Fruit fly (Drosophila melanogaster) whole organism, prepupa: ENCODE results near the gene Rab14.

Experiments
- CG10631 ChIP-seq: fragments of 200-800 bp; sonication (Bioruptor generic); optimal IDR thresholded peaks from 2 replicates; lab custom pipeline; 2016; ENCODE audit warnings: missing biosample characterization, missing genetic modification characterization
- CG11294 ChIP-seq: fragments of 200-800 bp; sonication (Bioruptor generic); IDR thresholded peaks from 2 replicates; pipeline ENCODE4 v1.3.6; 2022; ENCODE audit warnings: missing biosample characterization, missing genetic modification characterization
- CG11902 ChIP-seq: fragments of 200-800 bp; sonication (Bioruptor generic); optimal IDR thresholded peaks from 3 replicates; lab custom pipeline; 2016; ENCODE audit warnings: missing biosample characterization, missing genetic modification characterization
- CG1621 ChIP-seq: fragments of 200-800 bp; sonication (Bioruptor generic); optimal IDR thresholded peaks from 3 replicates; lab custom pipeline; 2018; ENCODE audit warnings: missing biosample characterization, mild to moderate bottlenecking, missing genetic modification characterization
- CG16779 ChIP-seq: fragments of 200-800 bp; sonication (Bioruptor generic); optimal IDR thresholded peaks from 3 replicates; lab custom pipeline; 2017; ENCODE audit warnings: missing biosample characterization, mild to moderate bottlenecking, missing genetic modification characterization
- CG31627 ChIP-seq: fragments of 200-800 bp; sonication (Bioruptor generic); optimal IDR thresholded peaks from 3 replicates; lab custom pipeline; 2016; ENCODE audit warnings: missing biosample characterization, missing genetic modification characterization
- CG32006 ChIP-seq: fragments of 200-800 bp; sonication (Bioruptor generic); optimal IDR thresholded peaks from 3 replicates; lab custom pipeline; 2017; ENCODE audit warnings: missing biosample characterization, mild to moderate bottlenecking, missing genetic modification characterization
- CG3919 ChIP-seq: fragments of 200-800 bp; sonication (Bioruptor generic); optimal IDR thresholded peaks from 3 replicates; lab custom pipeline; 2016; ENCODE audit warnings: missing biosample characterization, missing genetic modification characterization
- CG6163 ChIP-seq: fragments of 200-800 bp; sonication (Bioruptor generic); IDR thresholded peaks from 3 replicates; pipeline ENCODE4 v1.3.6; 2022; ENCODE audit warnings: missing biosample characterization, missing genetic modification characterization
- CG6792 ChIP-seq: fragments of 200-800 bp; sonication (Bioruptor generic); optimal IDR thresholded peaks from 3 replicates; lab custom pipeline; 2016; ENCODE audit warnings: missing biosample characterization, missing genetic modification characterization
- CG6808 ChIP-seq: fragments of 200-800 bp; sonication (Bioruptor generic); optimal IDR thresholded peaks from 3 replicates; lab custom pipeline; 2017; ENCODE audit warnings: missing biosample characterization, missing genetic modification characterization, mild to moderate bottlenecking, moderate library complexity, missing genetic modification reagents
- CG6854 ChIP-seq: fragments of 200-800 bp; sonication (Bioruptor generic); optimal IDR thresholded peaks from 2 replicates; lab custom pipeline; 2017; ENCODE audit warnings: missing biosample characterization, mild to moderate bottlenecking, missing genetic modification characterization
- CG7368 ChIP-seq: fragments of 200-800 bp; sonication (Bioruptor generic); optimal IDR thresholded peaks from 3 replicates; lab custom pipeline; 2016; ENCODE audit warnings: missing biosample characterization, missing genetic modification characterization
- CG8119 ChIP-seq: fragments of 200-800 bp; sonication (Bioruptor generic); IDR thresholded peaks from 3 replicates; pipeline ENCODE4 v1.3.6; 2022; ENCODE audit warnings: missing biosample characterization, missing genetic modification characterization
- CG8319 ChIP-seq: fragments of 200-800 bp; sonication (Bioruptor generic); optimal IDR thresholded peaks from 3 replicates; lab custom pipeline; 2016; ENCODE audit warnings: missing biosample characterization, missing genetic modification characterization
- CG8632 ChIP-seq: fragments of 200-800 bp; sonication (Bioruptor generic); optimal IDR thresholded peaks from 3 replicates; lab custom pipeline; 2016; ENCODE audit warnings: missing biosample characterization, missing genetic modification characterization
- CG9139 ChIP-seq: fragments of 200-800 bp; sonication (Bioruptor generic); optimal IDR thresholded peaks from 3 replicates; lab custom pipeline; 2017; ENCODE audit warnings: missing biosample characterization, mild to moderate bottlenecking, missing genetic modification characterization
- Eip75B ChIP-seq: fragments of 200-800 bp; sonication (Bioruptor generic); optimal IDR thresholded peaks from 3 replicates; lab custom pipeline; 2016; ENCODE audit warnings: missing biosample characterization, missing genetic modification characterization
- Eip78C ChIP-seq: fragments of 200-800 bp; sonication (Bioruptor generic); peaks from one replicate; lab custom pipeline; 2016; ENCODE audit warnings: missing biosample characterization, missing genetic modification characterization
- Ets96B ChIP-seq: fragments of 200-800 bp; optimal IDR thresholded peaks from 2 replicates; lab custom pipeline; 2019; ENCODE audit warnings: missing biosample characterization, mild to moderate bottlenecking, missing genetic modification characterization, moderate library complexity
- Gug ChIP-seq: fragments of 200-800 bp; sonication (Bioruptor generic); IDR thresholded peaks from 2 replicates; pipeline ENCODE4 v1.3.6; 2022; ENCODE audit warnings: missing biosample characterization, missing genetic modification characterization
- Hr4 ChIP-seq: fragments of 200-800 bp; sonication (Bioruptor generic); optimal IDR thresholded peaks from 3 replicates; lab custom pipeline; 2016; ENCODE audit warnings: missing biosample characterization, missing genetic modification characterization
- Lpt ChIP-seq: fragments of 200-800 bp; sonication (Bioruptor generic); optimal IDR thresholded peaks from 3 replicates; lab custom pipeline; 2016; ENCODE audit warnings: missing biosample characterization, missing genetic modification characterization
- Met ChIP-seq: fragments of 200-800 bp; sonication (Bioruptor generic); optimal IDR thresholded peaks from 3 replicates; lab custom pipeline; 2016; ENCODE audit warnings: missing biosample characterization, missing genetic modification characterization
- OdsH ChIP-seq: fragments of 200-800 bp; sonication (Bioruptor generic); optimal IDR thresholded peaks from 3 replicates; lab custom pipeline; 2016; ENCODE audit warnings: missing biosample characterization, missing genetic modification characterization
- Smox ChIP-seq: fragments of 200-800 bp; sonication (Bioruptor generic); optimal IDR thresholded peaks from 3 replicates; lab custom pipeline; 2016; ENCODE audit warnings: missing biosample characterization, missing genetic modification characterization
- Sox102F ChIP-seq: fragments of 200-800 bp; sonication (Bioruptor generic); optimal IDR thresholded peaks from 2 replicates; lab custom pipeline; 2016; ENCODE audit warnings: missing biosample characterization, mild to moderate bottlenecking, missing genetic modification characterization
- Sox14 ChIP-seq: fragments of 200-800 bp; sonication (Bioruptor generic); optimal IDR thresholded peaks from 3 replicates; lab custom pipeline; 2016; ENCODE audit warnings: missing biosample characterization, missing genetic modification characterization
- Sox15 ChIP-seq: fragments of 200-800 bp; sonication (Bioruptor generic); optimal IDR thresholded peaks from 3 replicates; lab custom pipeline; 2016; ENCODE audit warnings: missing biosample characterization, missing genetic modification characterization
- achi ChIP-seq: fragments of 200-800 bp; sonication (Bioruptor generic); optimal IDR thresholded peaks from 3 replicates; lab custom pipeline; 2016; ENCODE audit warnings: missing biosample characterization, missing genetic modification characterization
- acj6 ChIP-seq: fragments of 200-800 bp; sonication (Bioruptor generic); optimal IDR thresholded peaks from 3 replicates; lab custom pipeline; 2016; ENCODE audit warnings: missing biosample characterization, missing genetic modification characterization
- cyc ChIP-seq: fragments of 200-800 bp; sonication (Bioruptor generic); optimal IDR thresholded peaks from 3 replicates; lab custom pipeline; 2016; ENCODE audit warnings: missing biosample characterization, missing genetic modification characterization
- dac ChIP-seq: fragments of 200-800 bp; sonication (Bioruptor generic); optimal IDR thresholded peaks from 2 replicates; lab custom pipeline; 2017; ENCODE audit warnings: missing biosample characterization, mild to moderate bottlenecking, missing genetic modification characterization
- dsx ChIP-seq: fragments of 200-800 bp; optimal IDR thresholded peaks from 3 replicates; lab custom pipeline; 2019; ENCODE audit warnings: missing biosample characterization, mild to moderate bottlenecking, missing genetic modification characterization, moderate library complexity; ENCODE audit not compliant: poor library complexity, severe bottlenecking
- eg ChIP-seq: fragments of 200-800 bp; sonication (Bioruptor generic); IDR thresholded peaks from 3 replicates; pipeline ENCODE4 v1.3.6; 2022; ENCODE audit warnings: missing biosample characterization, missing genetic modification characterization
- esn ChIP-seq: fragments of 200-800 bp; sonication (Bioruptor generic); optimal IDR thresholded peaks from 2 replicates; lab custom pipeline; 2016; ENCODE audit warnings: missing biosample characterization, mild to moderate bottlenecking, missing genetic modification characterization, moderate library complexity
- fd59A ChIP-seq: fragments of 200-800 bp; sonication (Bioruptor generic); optimal IDR thresholded peaks from 2 replicates; lab custom pipeline; 2017; ENCODE audit warnings: missing biosample characterization, mild to moderate bottlenecking, missing genetic modification characterization, missing genetic modification reagents
- fd85E ChIP-seq: fragments of 200-800 bp; sonication (Bioruptor generic); optimal IDR thresholded peaks from 3 replicates; lab custom pipeline; 2016; ENCODE audit warnings: missing biosample characterization, missing genetic modification characterization
- fkh ChIP-seq: fragments of 200-800 bp; sonication (Bioruptor generic); optimal IDR thresholded peaks from 3 replicates; lab custom pipeline; 2017; ENCODE audit warnings: missing biosample characterization, mild to moderate bottlenecking, missing genetic modification characterization, moderate library complexity
- lz ChIP-seq: fragments of 200-800 bp; sonication (Bioruptor generic); optimal IDR thresholded peaks from 3 replicates; lab custom pipeline; 2016; ENCODE audit warnings: missing biosample characterization, missing genetic modification characterization
- net ChIP-seq: fragments of 200-800 bp; sonication (Bioruptor generic); optimal IDR thresholded peaks from 3 replicates; lab custom pipeline; 2016; ENCODE audit warnings: missing biosample characterization, missing genetic modification characterization
- pdm3 ChIP-seq: fragments of 200-800 bp; sonication (Bioruptor generic); optimal IDR thresholded peaks from 3 replicates; lab custom pipeline; 2016; ENCODE audit warnings: missing biosample characterization, missing genetic modification characterization
- salr ChIP-seq, 2 experiments: fragments of 200-800 bp; sonication (Bioruptor generic); optimal IDR thresholded peaks; 3 replicates each; lab custom pipeline; 2016 to 2018; ENCODE audit warnings: missing biosample characterization in 2 of 2, missing genetic modification characterization in 2 of 2, mild to moderate bottlenecking in 1 of 2
- spab ChIP-seq: fragments of 200-800 bp; sonication (Bioruptor generic); optimal IDR thresholded peaks from 2 replicates; lab custom pipeline; 2017; ENCODE audit warnings: missing biosample characterization, mild to moderate bottlenecking, missing genetic modification characterization, missing genetic modification reagents
- ss ChIP-seq, 2 experiments: fragments of 200-800 bp; sonication (Bioruptor generic); optimal IDR thresholded peaks; 2 replicates in 1 of 2; 3 replicates in 1 of 2; lab custom pipeline; 2017 to 2018; ENCODE audit warnings: mild to moderate bottlenecking in 2 of 2, missing biosample characterization in 2 of 2, missing genetic modification characterization in 2 of 2, moderate library complexity in 1 of 2
- topi ChIP-seq: fragments of 200-800 bp; sonication (Bioruptor generic); optimal IDR thresholded peaks from 3 replicates; lab custom pipeline; 2016; ENCODE audit warnings: missing biosample characterization, missing genetic modification characterization

Gene Rab14

dm6 chr2L:14367274-14367669 is 12.3 kb downstream of the Rab14 start (continued):
- peak; percentile 28 for TF ChIP-seq CG11902 (GFP tag; lab: Kevin White, UChicago)
- no peak for TF ChIP-seq acj6 (GFP tag; lab: Kevin White, UChicago)
- peak; percentile 75 for TF ChIP-seq spab (GFP tag; lab: Kevin White, UChicago)
- TF ChIP-seq CG8119: no peak; the same call in 2 of the 3 replicates
- TF ChIP-seq pdm3: no peak
- TF ChIP-seq Ets96B: peak; percentile 75
- peak; percentile 17 for TF ChIP-seq achi (GFP tag; lab: Kevin White, UChicago)
- peak; percentile 57 for TF ChIP-seq CG7368 (GFP tag; lab: Kevin White, UChicago)
- peak; percentile 64 for TF ChIP-seq cyc (GFP tag; lab: Kevin White, UChicago)
- peak; percentile 66 for TF ChIP-seq topi (GFP tag; lab: Kevin White, UChicago)
- no peak for TF ChIP-seq CG1621 (tag; lab: Kevin White, UChicago)
- TF ChIP-seq CG8319 (GFP tag; lab: Kevin White, UChicago): peak; percentile 25
- no peak for TF ChIP-seq Smox
- peak; percentile 70 for TF ChIP-seq CG16779
- peak; percentile 63 for TF ChIP-seq CG11294 (GFP tag; lab: Robert Waterston, UW)
- TF ChIP-seq CG31627 (GFP tag; lab: Kevin White, UChicago): peak; percentile 22
- TF ChIP-seq fd59A: peak; percentile 24
- TF ChIP-seq Sox14: no peak
- peak; percentile 58 for TF ChIP-seq Gug (GFP tag; lab: Robert Waterston, UW)
- no peak for TF ChIP-seq dac (GFP tag; lab: Kevin White, UChicago)
- TF ChIP-seq OdsH (GFP tag; lab: Kevin White, UChicago): peak; percentile 65
- no peak for TF ChIP-seq Lpt (GFP tag; lab: Kevin White, UChicago)
- peak; percentile 87 for TF ChIP-seq Hr4 (GFP tag; lab: Kevin White, UChicago)

dm6 chr2L:14368833-14369232 is 13.9 kb downstream of the Rab14 start:
- TF ChIP-seq CG6854 (GFP tag; lab: Kevin White, UChicago): no peak
- peak; percentile 57 for TF ChIP-seq Eip78C (GFP tag; lab: Kevin White, UChicago)
- peak in 1 of 2 experiments; percentile 1 for TF ChIP-seq ss (GFP tag; optimal IDR thresholded peaks at IDR 0.05; lab: Kevin White, UChicago)

dm6 chr2L:14369933-14370776 is 15.2 kb downstream of the Rab14 start:
- peak; percentile 55 for TF ChIP-seq dsx (GFP tag; lab: Kevin White, UChicago)
- TF ChIP-seq Sox102F (GFP tag; lab: Kevin White, UChicago): peak; percentile 96
- TF ChIP-seq net (GFP tag; lab: Kevin White, UChicago): peak; percentile 96
- TF ChIP-seq CG16779: peak; percentile 92
- TF ChIP-seq CG6163 (GFP tag; lab: Robert Waterston, UW): peak; percentile 83
- peak; percentile 85 to 90 for TF ChIP-seq salr (GFP tag; optimal IDR thresholded peaks at IDR 0.05; lab: Kevin White, UChicago)
- peak; percentile 78 for TF ChIP-seq CG11902 (GFP tag; lab: Kevin White, UChicago)
- TF ChIP-seq CG8632 (GFP tag; lab: Kevin White, UChicago): peak; percentile 90
- TF ChIP-seq CG6808: peak; percentile 94
- TF ChIP-seq fd85E (GFP tag; lab: Kevin White, UChicago): peak; percentile 86
- peak; percentile 91 for TF ChIP-seq Eip75B (GFP tag; lab: Kevin White, UChicago)
- TF ChIP-seq Met: peak; percentile 82
- TF ChIP-seq pdm3: peak; percentile 95
- peak; percentile 96 for TF ChIP-seq CG6792 (GFP tag; lab: Kevin White, UChicago)
- TF ChIP-seq fkh (GFP tag; lab: Kevin White, UChicago): no peak
- peak; percentile 83 for TF ChIP-seq CG3919 (GFP tag; lab: Kevin White, UChicago)
- TF ChIP-seq CG10631 (GFP tag; lab: Kevin White, UChicago): peak; percentile 94
- TF ChIP-seq lz (GFP tag; lab: Kevin White, UChicago): peak; percentile 96
- peak; percentile 94 for TF ChIP-seq spab (GFP tag; lab: Kevin White, UChicago)
- TF ChIP-seq Sox15: peak; percentile 91
- peak; percentile 98 for TF ChIP-seq eg (GFP tag; lab: Robert Waterston, UW)
- peak; percentile 97 for TF ChIP-seq CG32006 (GFP tag; lab: Kevin White, UChicago)
- peak; percentile 48 to 97 for TF ChIP-seq ss (GFP tag; optimal IDR thresholded peaks at IDR 0.05; lab: Kevin White, UChicago)
- peak; percentile 42 for TF ChIP-seq CG9139
- TF ChIP-seq fd59A: peak; percentile 88
- TF ChIP-seq CG8319 (GFP tag; lab: Kevin White, UChicago): peak; percentile 92
- TF ChIP-seq CG7368 (GFP tag; lab: Kevin White, UChicago): peak; percentile 96
- TF ChIP-seq Gug (GFP tag; lab: Robert Waterston, UW): peak; percentile 94
- peak; percentile 97 for TF ChIP-seq esn (GFP tag; lab: Kevin White, UChicago)
